Fruit fly (Drosophila melanogaster) whole organism, prepupa: ENCODE data around the gene Cisd2.

Experiments
- Blimp-1 ChIP-seq: fragments of 200-800 bp; sonication (Bioruptor generic); optimal IDR thresholded peaks from 3 replicates; lab custom pipeline; 2017; ENCODE audit warnings: missing biosample characterization, missing genetic modification characterization, mild to moderate bottlenecking, moderate library complexity, missing genetic modification reagents
- CG10631 ChIP-seq: fragments of 200-800 bp; sonication (Bioruptor generic); optimal IDR thresholded peaks from 2 replicates; lab custom pipeline; 2016; ENCODE audit warnings: missing biosample characterization, missing genetic modification characterization
- CG10669 ChIP-seq: fragments of 200-800 bp; sonication (Bioruptor generic); optimal IDR thresholded peaks from 3 replicates; lab custom pipeline; 2018; ENCODE audit warnings: missing biosample characterization, mild to moderate bottlenecking, missing genetic modification characterization, moderate library complexity
- CG11294 ChIP-seq: fragments of 200-800 bp; sonication (Bioruptor generic); IDR thresholded peaks from 2 replicates; pipeline ENCODE4 v1.3.6; 2022; ENCODE audit warnings: missing biosample characterization, missing genetic modification characterization
- CG11762 ChIP-seq: fragments of 200-800 bp; sonication (Bioruptor generic); optimal IDR thresholded peaks from 3 replicates; lab custom pipeline; 2016; ENCODE audit warnings: missing biosample characterization, missing genetic modification characterization; ENCODE audit not compliant: insufficient read depth
- CG11902 ChIP-seq: fragments of 200-800 bp; sonication (Bioruptor generic); optimal IDR thresholded peaks from 3 replicates; lab custom pipeline; 2016; ENCODE audit warnings: missing biosample characterization, missing genetic modification characterization
- CG15336 ChIP-seq: fragments of 200-800 bp; sonication (Bioruptor generic); IDR thresholded peaks from 2 replicates; pipeline ENCODE4 v1.3.6; 2022; ENCODE audit warnings: missing biosample characterization, missing genetic modification characterization
- CG1621 ChIP-seq: fragments of 200-800 bp; sonication (Bioruptor generic); optimal IDR thresholded peaks from 3 replicates; lab custom pipeline; 2018; ENCODE audit warnings: missing biosample characterization, mild to moderate bottlenecking, missing genetic modification characterization
- CG16779 ChIP-seq: fragments of 200-800 bp; sonication (Bioruptor generic); optimal IDR thresholded peaks from 3 replicates; lab custom pipeline; 2017; ENCODE audit warnings: missing biosample characterization, mild to moderate bottlenecking, missing genetic modification characterization
- CG3032 ChIP-seq: fragments of 200-800 bp; optimal IDR thresholded peaks from 2 replicates; lab custom pipeline; 2019; ENCODE audit warnings: missing biosample characterization, mild to moderate bottlenecking, missing genetic modification characterization, moderate library complexity
- CG31627 ChIP-seq: fragments of 200-800 bp; sonication (Bioruptor generic); optimal IDR thresholded peaks from 3 replicates; lab custom pipeline; 2016; ENCODE audit warnings: missing biosample characterization, missing genetic modification characterization
- CG3919 ChIP-seq: fragments of 200-800 bp; sonication (Bioruptor generic); optimal IDR thresholded peaks from 3 replicates; lab custom pipeline; 2016; ENCODE audit warnings: missing biosample characterization, missing genetic modification characterization
- CG4318 ChIP-seq: fragments of 200-800 bp; sonication (Bioruptor generic); optimal IDR thresholded peaks from 3 replicates; lab custom pipeline; 2017; ENCODE audit warnings: missing biosample characterization, mild to moderate bottlenecking, missing genetic modification characterization
- CG6163 ChIP-seq: fragments of 200-800 bp; sonication (Bioruptor generic); IDR thresholded peaks from 3 replicates; pipeline ENCODE4 v1.3.6; 2022; ENCODE audit warnings: missing biosample characterization, missing genetic modification characterization
- CG6792 ChIP-seq: fragments of 200-800 bp; sonication (Bioruptor generic); optimal IDR thresholded peaks from 3 replicates; lab custom pipeline; 2016; ENCODE audit warnings: missing biosample characterization, missing genetic modification characterization
- CG6808 ChIP-seq: fragments of 200-800 bp; sonication (Bioruptor generic); optimal IDR thresholded peaks from 3 replicates; lab custom pipeline; 2017; ENCODE audit warnings: missing biosample characterization, missing genetic modification characterization, mild to moderate bottlenecking, moderate library complexity, missing genetic modification reagents
- CG6854 ChIP-seq: fragments of 200-800 bp; sonication (Bioruptor generic); optimal IDR thresholded peaks from 2 replicates; lab custom pipeline; 2017; ENCODE audit warnings: missing biosample characterization, mild to moderate bottlenecking, missing genetic modification characterization
- CG8319 ChIP-seq: fragments of 200-800 bp; sonication (Bioruptor generic); optimal IDR thresholded peaks from 3 replicates; lab custom pipeline; 2016; ENCODE audit warnings: missing biosample characterization, missing genetic modification characterization
- CG8632 ChIP-seq: fragments of 200-800 bp; sonication (Bioruptor generic); optimal IDR thresholded peaks from 3 replicates; lab custom pipeline; 2016; ENCODE audit warnings: missing biosample characterization, missing genetic modification characterization
- CG9139 ChIP-seq: fragments of 200-800 bp; sonication (Bioruptor generic); optimal IDR thresholded peaks from 3 replicates; lab custom pipeline; 2017; ENCODE audit warnings: missing biosample characterization, mild to moderate bottlenecking, missing genetic modification characterization
- Eip75B ChIP-seq: fragments of 200-800 bp; sonication (Bioruptor generic); optimal IDR thresholded peaks from 3 replicates; lab custom pipeline; 2016; ENCODE audit warnings: missing biosample characterization, missing genetic modification characterization
- Eip78C ChIP-seq: fragments of 200-800 bp; sonication (Bioruptor generic); peaks from one replicate; lab custom pipeline; 2016; ENCODE audit warnings: missing biosample characterization, missing genetic modification characterization
- Eip93F ChIP-seq: fragments of 200-800 bp; sonication (Bioruptor generic); optimal IDR thresholded peaks from 2 replicates; lab custom pipeline; 2016; ENCODE audit warnings: missing biosample characterization, mild to moderate bottlenecking, missing genetic modification characterization
- Ets96B ChIP-seq: fragments of 200-800 bp; optimal IDR thresholded peaks from 2 replicates; lab custom pipeline; 2019; ENCODE audit warnings: missing biosample characterization, mild to moderate bottlenecking, missing genetic modification characterization, moderate library complexity
- Gug ChIP-seq: fragments of 200-800 bp; sonication (Bioruptor generic); IDR thresholded peaks from 2 replicates; pipeline ENCODE4 v1.3.6; 2022; ENCODE audit warnings: missing biosample characterization, missing genetic modification characterization
- Hr38 ChIP-seq: sonication (Bioruptor generic); optimal IDR thresholded peaks from 2 replicates; lab custom pipeline; 2016; ENCODE audit warnings: missing biosample characterization, missing genetic modification characterization
- Hr39 ChIP-seq: fragments of 200-800 bp; sonication (Bioruptor generic); optimal IDR thresholded peaks from 2 replicates; lab custom pipeline; 2016; ENCODE audit warnings: missing biosample characterization, missing genetic modification characterization
- Hr4 ChIP-seq: fragments of 200-800 bp; sonication (Bioruptor generic); optimal IDR thresholded peaks from 3 replicates; lab custom pipeline; 2016; ENCODE audit warnings: missing biosample characterization, missing genetic modification characterization
- OdsH ChIP-seq: fragments of 200-800 bp; sonication (Bioruptor generic); optimal IDR thresholded peaks from 3 replicates; lab custom pipeline; 2016; ENCODE audit warnings: missing biosample characterization, missing genetic modification characterization
- Smox ChIP-seq: fragments of 200-800 bp; sonication (Bioruptor generic); optimal IDR thresholded peaks from 3 replicates; lab custom pipeline; 2016; ENCODE audit warnings: missing biosample characterization, missing genetic modification characterization
- Sox14 ChIP-seq: fragments of 200-800 bp; sonication (Bioruptor generic); optimal IDR thresholded peaks from 3 replicates; lab custom pipeline; 2016; ENCODE audit warnings: missing biosample characterization, missing genetic modification characterization
- Sox15 ChIP-seq: fragments of 200-800 bp; sonication (Bioruptor generic); optimal IDR thresholded peaks from 3 replicates; lab custom pipeline; 2016; ENCODE audit warnings: missing biosample characterization, missing genetic modification characterization
- achi ChIP-seq: fragments of 200-800 bp; sonication (Bioruptor generic); optimal IDR thresholded peaks from 3 replicates; lab custom pipeline; 2016; ENCODE audit warnings: missing biosample characterization, missing genetic modification characterization
- acj6 ChIP-seq: fragments of 200-800 bp; sonication (Bioruptor generic); optimal IDR thresholded peaks from 3 replicates; lab custom pipeline; 2016; ENCODE audit warnings: missing biosample characterization, missing genetic modification characterization
- cyc ChIP-seq: fragments of 200-800 bp; sonication (Bioruptor generic); optimal IDR thresholded peaks from 3 replicates; lab custom pipeline; 2016; ENCODE audit warnings: missing biosample characterization, missing genetic modification characterization
- dsx ChIP-seq: fragments of 200-800 bp; optimal IDR thresholded peaks from 3 replicates; lab custom pipeline; 2019; ENCODE audit warnings: missing biosample characterization, mild to moderate bottlenecking, missing genetic modification characterization, moderate library complexity; ENCODE audit not compliant: poor library complexity, severe bottlenecking
- eg ChIP-seq: fragments of 200-800 bp; sonication (Bioruptor generic); IDR thresholded peaks from 3 replicates; pipeline ENCODE4 v1.3.6; 2022; ENCODE audit warnings: missing biosample characterization, missing genetic modification characterization
- fd59A ChIP-seq: fragments of 200-800 bp; sonication (Bioruptor generic); optimal IDR thresholded peaks from 2 replicates; lab custom pipeline; 2017; ENCODE audit warnings: missing biosample characterization, mild to moderate bottlenecking, missing genetic modification characterization, missing genetic modification reagents
- fd85E ChIP-seq: fragments of 200-800 bp; sonication (Bioruptor generic); optimal IDR thresholded peaks from 3 replicates; lab custom pipeline; 2016; ENCODE audit warnings: missing biosample characterization, missing genetic modification characterization
- fkh ChIP-seq: fragments of 200-800 bp; sonication (Bioruptor generic); optimal IDR thresholded peaks from 3 replicates; lab custom pipeline; 2017; ENCODE audit warnings: missing biosample characterization, mild to moderate bottlenecking, missing genetic modification characterization, moderate library complexity
- net ChIP-seq: fragments of 200-800 bp; sonication (Bioruptor generic); optimal IDR thresholded peaks from 3 replicates; lab custom pipeline; 2016; ENCODE audit warnings: missing biosample characterization, missing genetic modification characterization
- pdm3 ChIP-seq: fragments of 200-800 bp; sonication (Bioruptor generic); optimal IDR thresholded peaks from 3 replicates; lab custom pipeline; 2016; ENCODE audit warnings: missing biosample characterization, missing genetic modification characterization
- salr ChIP-seq, 2 experiments: fragments of 200-800 bp; sonication (Bioruptor generic); optimal IDR thresholded peaks; 3 replicates each; lab custom pipeline; 2016 to 2018; ENCODE audit warnings: missing biosample characterization in 2 of 2, missing genetic modification characterization in 2 of 2, mild to moderate bottlenecking in 1 of 2
- ss ChIP-seq, 2 experiments: fragments of 200-800 bp; sonication (Bioruptor generic); optimal IDR thresholded peaks; 2 replicates in 1 of 2; 3 replicates in 1 of 2; lab custom pipeline; 2017 to 2018; ENCODE audit warnings: mild to moderate bottlenecking in 2 of 2, missing biosample characterization in 2 of 2, missing genetic modification characterization in 2 of 2, moderate library complexity in 1 of 2
- svp ChIP-seq: fragments of 200-800 bp; sonication (Bioruptor generic); peaks from one replicate; lab custom pipeline; 2016; ENCODE audit warnings: missing biosample characterization, missing genetic modification characterization
- topi ChIP-seq: fragments of 200-800 bp; sonication (Bioruptor generic); optimal IDR thresholded peaks from 3 replicates; lab custom pipeline; 2016; ENCODE audit warnings: missing biosample characterization, missing genetic modification characterization
- vri ChIP-seq: fragments of 200-800 bp; sonication (Bioruptor generic); optimal IDR thresholded peaks from 3 replicates; lab custom pipeline; 2016; ENCODE audit warnings: missing biosample characterization, mild to moderate bottlenecking, missing genetic modification characterization

Gene Cisd2

DNA sequence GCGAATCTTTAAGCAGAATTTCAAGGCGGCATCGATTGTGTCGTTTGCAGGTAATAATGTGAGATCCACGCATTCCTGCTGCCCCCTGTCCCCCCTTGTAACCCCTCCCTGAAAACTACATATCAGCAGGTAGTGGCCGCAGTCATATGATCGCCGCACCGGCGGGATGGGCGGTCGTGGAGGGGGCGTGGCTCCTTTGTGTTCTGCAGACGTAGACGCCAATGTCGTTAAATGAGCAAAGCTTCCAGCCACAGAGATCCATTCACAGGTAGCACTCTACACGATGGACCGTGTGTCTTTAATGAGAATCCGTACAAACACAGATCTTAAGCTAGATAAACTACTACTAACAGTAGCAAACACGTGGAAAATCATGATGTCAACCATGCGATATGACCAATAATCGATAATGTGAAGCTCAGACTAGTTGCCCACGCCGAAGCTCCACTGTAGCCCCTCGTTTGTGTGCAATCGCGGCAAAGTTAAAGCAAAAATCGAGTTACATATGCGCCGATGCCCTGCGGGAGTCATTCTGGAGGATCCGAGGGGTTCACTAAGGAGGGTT lies 32.8 kb upstream of the Cisd2 start, which contains the start of gene CG45544 (continued):
- peak; percentile 79 to 95 for TF ChIP-seq salr (GFP tag; optimal IDR thresholded peaks at IDR 0.05; lab: Kevin White, UChicago)
- TF ChIP-seq CG16779 (tag; lab: Kevin White, UChicago) = peak; percentile 76
- peak; percentile 87 for TF ChIP-seq Sox15 (GFP tag; lab: Kevin White, UChicago)
- peak; percentile 96 for TF ChIP-seq CG3919 (GFP tag; lab: Kevin White, UChicago)
- TF ChIP-seq Blimp-1 = peak; percentile 58
- TF ChIP-seq CG10669 = peak; percentile 95
- TF ChIP-seq Eip93F = peak; percentile 92
- peak; percentile 66 for TF ChIP-seq CG11294
- TF ChIP-seq Eip78C (GFP tag; lab: Kevin White, UChicago) = peak; percentile 98
- peak; percentile 95 for TF ChIP-seq CG3032 (tag; lab: Kevin White, UChicago)
- TF ChIP-seq topi (GFP tag; lab: Kevin White, UChicago) = peak; percentile 94
- TF ChIP-seq CG8632 (GFP tag; lab: Kevin White, UChicago) = peak; percentile 90
- peak; percentile 91 for TF ChIP-seq OdsH (GFP tag; lab: Kevin White, UChicago)
- peak; percentile 97 for TF ChIP-seq Sox14 (GFP tag; lab: Kevin White, UChicago)
- peak; percentile 95 for TF ChIP-seq CG31627 (GFP tag; lab: Kevin White, UChicago)
- peak; percentile 88 for TF ChIP-seq net (GFP tag; lab: Kevin White, UChicago)
- TF ChIP-seq CG6792 (GFP tag; lab: Kevin White, UChicago) = peak; percentile 98
- no peak for TF ChIP-seq fkh (GFP tag; lab: Kevin White, UChicago)
- peak; percentile 93 for TF ChIP-seq acj6 (GFP tag; lab: Kevin White, UChicago)
- TF ChIP-seq CG9139 (GFP tag; lab: Kevin White, UChicago) = peak; percentile 82
- peak; percentile 97 for TF ChIP-seq svp (GFP tag; lab: Kevin White, UChicago)
- peak; percentile 96 for TF ChIP-seq fd59A (GFP tag; lab: Kevin White, UChicago)
- TF ChIP-seq fd85E (GFP tag; lab: Kevin White, UChicago) = peak; percentile 87
- TF ChIP-seq Eip75B = peak; percentile 97
- peak; percentile 72 for TF ChIP-seq Hr4
- TF ChIP-seq eg (GFP tag; lab: Robert Waterston, UW) = peak; percentile 78
- peak; percentile 88 to 95 for TF ChIP-seq ss (GFP tag; optimal IDR thresholded peaks at IDR 0.05; lab: Kevin White, UChicago)
- TF ChIP-seq pdm3 = peak; percentile 93
- TF ChIP-seq Gug (GFP tag; lab: Robert Waterston, UW) = peak; percentile 94

DNA sequence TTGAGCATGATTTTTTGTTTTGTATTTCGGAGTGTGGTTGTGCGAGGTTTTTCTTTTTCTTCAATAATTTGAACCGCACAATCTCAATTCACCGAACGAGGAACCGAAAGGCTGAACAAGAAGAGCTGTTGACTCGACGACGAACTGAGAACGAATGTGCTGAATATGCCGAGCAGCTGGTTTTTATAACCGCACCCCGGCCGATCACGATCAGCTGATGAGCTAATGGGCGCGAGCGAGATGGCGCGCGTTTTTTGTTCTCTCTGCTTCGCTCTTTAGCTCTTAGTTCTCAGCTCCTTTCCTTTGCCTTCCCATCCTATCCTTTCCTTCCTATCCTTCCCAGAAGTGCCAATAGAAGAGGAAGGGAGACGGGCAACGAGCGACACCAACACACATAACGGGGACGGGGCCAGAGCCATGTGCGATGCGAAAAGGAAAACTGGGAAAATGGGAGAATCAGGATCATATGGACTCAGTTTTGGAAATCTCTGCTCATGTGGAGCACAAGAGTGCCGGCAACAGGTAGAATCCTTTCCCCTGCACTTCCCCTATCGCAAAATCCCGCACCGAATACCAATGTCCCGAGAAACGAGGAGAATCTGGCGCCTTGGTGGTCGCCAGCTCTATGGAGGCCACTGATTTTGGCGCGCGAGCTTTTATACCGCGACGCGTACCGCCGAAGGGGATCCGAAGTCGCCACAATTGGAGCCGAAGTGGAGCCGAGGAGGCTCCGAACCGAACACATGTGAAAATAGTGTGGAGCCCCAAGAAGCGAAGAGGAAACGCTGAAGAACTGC lies 32.1 kb upstream of the Cisd2 start, which contains the start of gene stg:
stg (minus strand) TSS at position 635 of the 797 bp plus-strand sequence.
- TF ChIP-seq CG15336 (GFP tag; lab: Robert Waterston, UW) (no peak), CG9139 (GFP tag; lab: Kevin White, UChicago) (peak; percentile 30), fd59A (GFP tag; lab: Kevin White, UChicago) (no peak), CG11762 (GFP tag; lab: Kevin White, UChicago) (no peak), Hr38 (GFP tag; lab: Kevin White, UChicago) (no peak), CG11294 (0 out of 2 replicates have a peak, but pooled peaks have one; percentile 10), cyc (GFP tag; lab: Kevin White, UChicago) (no peak), ss (GFP tag; optimal IDR thresholded peaks at IDR 0.05; lab: Kevin White, UChicago) (peak in 1 of 2 experiments; percentile 63), CG6163 (GFP tag; lab: Robert Waterston, UW) (peak; percentile 57; the same call in 2 of the 3 replicates), Hr39 (GFP tag; lab: Kevin White, UChicago) (no peak), CG8632 (GFP tag; lab: Kevin White, UChicago) (no peak), CG10669 (no peak), CG6808 (GFP tag; lab: Kevin White, UChicago) (no peak), CG11902 (GFP tag; lab: Kevin White, UChicago) (no peak), Sox15 (GFP tag; lab: Kevin White, UChicago) (no peak), Blimp-1 (no peak), CG10631 (GFP tag; lab: Kevin White, UChicago) (no peak), Ets96B (tag; lab: Kevin White, UChicago) (no peak), Eip78C (GFP tag; lab: Kevin White, UChicago) (peak; percentile 63), CG1621 (peak; percentile 9), CG4318 (no peak), vri (GFP tag; lab: Kevin White, UChicago) (peak; percentile 42), CG6854 (GFP tag; lab: Kevin White, UChicago) (no peak), CG16779 (tag; lab: Kevin White, UChicago) (no peak), Smox (GFP tag; lab: Kevin White, UChicago) (no peak), dsx (GFP tag; lab: Kevin White, UChicago) (no peak), achi (GFP tag; lab: Kevin White, UChicago) (no peak), CG8319 (GFP tag; lab: Kevin White, UChicago) (no peak), fkh (GFP tag; lab: Kevin White, UChicago) (no peak), Eip75B (no peak)
